Worm (Caenorhabditis elegans): Measurements from ENCODE around the gene kin-21.
A peak's percentile ranks its signal among the peaks of the same experiment; 100 is the strongest.

The kin-21 gene

ce11 chrIV:9857952-9858488 is 25.3 kb downstream of the kin-21 start, which contains the start of gene npp-1:
Gene npp-1, plus strand, starts transcription at chrIV:9858488.
- TF ChIP-seq unc-55 (GFP tag; optimal IDR thresholded peaks at IDR 0.05) = peak; percentile 62
- TF ChIP-seq peb-1 (tag; optimal IDR thresholded peaks at IDR 0.05) = no peak
- TF ChIP-seq nhr-129 (tag; optimal IDR thresholded peaks at IDR 0.05) = peak; percentile 61
- peak; percentile 70 for TF ChIP-seq C34F6.9 (tag; optimal IDR thresholded peaks at IDR 0.05)
- peak; percentile 2 for TF ChIP-seq fos-1 (tag; optimal IDR thresholded peaks at IDR 0.05)
- TF ChIP-seq gmeb-1 (tag; optimal IDR thresholded peaks at IDR 0.05) = peak; percentile 32
- no peak for TF ChIP-seq aly-2 (tag; optimal IDR thresholded peaks at IDR 0.05)
- peak; percentile 4 for TF ChIP-seq crh-2 (tag; optimal IDR thresholded peaks at IDR 0.05)

- TF ChIP-seq nhr-23 (tag; optimal IDR thresholded peaks at IDR 0.05) (no peak), F13H6.1 (tag; optimal IDR thresholded peaks at IDR 0.05) (no peak), nhr-21 (tag; optimal IDR thresholded peaks at IDR 0.05) (no peak), skn-1 (tag; optimal IDR thresholded peaks at IDR 0.05) (no peak), egl-27 (tag; optimal IDR thresholded peaks at IDR 0.05) (no peak), lin-13 (GFP tag; optimal IDR thresholded peaks at IDR 0.05) (no peak)
Observed at ce11 chrIV:9858970-9859369, 26.3 kb downstream of the kin-21 start.

ce11 chrIV:9861921-9862320 is 29.2 kb downstream of the kin-21 start, which contains the start of gene K07F5.14:
Gene K07F5.14, plus strand, starts transcription at chrIV:9862221.
- TF ChIP-seq snpc-4 (tag; optimal IDR thresholded peaks at IDR 0.05) (no peak), lin-13 (GFP tag; optimal IDR thresholded peaks at IDR 0.05) (no peak), nhr-21 (tag; optimal IDR thresholded peaks at IDR 0.05) (no peak), ceh-82 (tag; optimal IDR thresholded peaks at IDR 0.05) (no peak), fos-1 (tag; optimal IDR thresholded peaks at IDR 0.05) (no peak), lin-39 (tag; optimal IDR thresholded peaks at IDR 0.05) (no peak), nhr-129 (tag; optimal IDR thresholded peaks at IDR 0.05) (no peak), nhr-25 (tag; optimal IDR thresholded peaks at IDR 0.05) (no peak), peb-1 (tag; optimal IDR thresholded peaks at IDR 0.05) (no peak), elt-3 (tag; optimal IDR thresholded peaks at IDR 0.05) (no peak)

- TF ChIP-seq blmp-1 (tag; optimal IDR thresholded peaks at IDR 0.05; ENCODE audit: insufficient read depth) (no peak), lsy-2 (tag; optimal IDR thresholded peaks at IDR 0.05) (no peak), zag-1 (tag; optimal IDR thresholded peaks at IDR 0.05) (no peak), lin-13 (GFP tag; optimal IDR thresholded peaks at IDR 0.05) (no peak), nhr-21 (tag; optimal IDR thresholded peaks at IDR 0.05) (no peak), ztf-11 (tag; optimal IDR thresholded peaks at IDR 0.05) (no peak), unc-39 (tag; optimal IDR thresholded peaks at IDR 0.05) (no peak), R02D3.7 (tag; optimal IDR thresholded peaks at IDR 0.05) (no peak), aly-2 (tag; optimal IDR thresholded peaks at IDR 0.05) (no peak), nhr-25 (tag; optimal IDR thresholded peaks at IDR 0.05) (no peak), crh-2 (tag; optimal IDR thresholded peaks at IDR 0.05) (no peak), nhr-77 (tag; optimal IDR thresholded peaks at IDR 0.05) (no peak), nhr-129 (tag; optimal IDR thresholded peaks at IDR 0.05) (no peak)
Observed at ce11 chrIV:9863817-9864216, 31.1 kb downstream of the kin-21 start, which contains the start of gene K07F5.16. Gene K07F5.16, plus strand, starts transcription at chrIV:9864117.

- no peak for TF ChIP-seq crh-2 (tag; optimal IDR thresholded peaks at IDR 0.05)
- TF ChIP-seq R02D3.7 (tag; optimal IDR thresholded peaks at IDR 0.05) = no peak
- TF ChIP-seq lin-13 (GFP tag; optimal IDR thresholded peaks at IDR 0.05) = no peak
- no peak for TF ChIP-seq peb-1 (tag; optimal IDR thresholded peaks at IDR 0.05)
- no peak for TF ChIP-seq ceh-82 (tag; optimal IDR thresholded peaks at IDR 0.05)
- TF ChIP-seq nhr-6 (tag; optimal IDR thresholded peaks at IDR 0.05) = no peak
- no peak for TF ChIP-seq ztf-4 (tag; optimal IDR thresholded peaks at IDR 0.05)
Observed at ce11 chrIV:9864778-9865177, 32.1 kb downstream of the kin-21 start, which contains the start of the genes K07F5.15 and K07F5.22. Gene K07F5.15, plus strand, starts transcription at chrIV:9865078. Gene K07F5.22, plus strand, starts transcription at chrIV:9865078.

ce11 chrIV:9866865-9867264 is 34.2 kb downstream of the kin-21 start:
- no peak for TF ChIP-seq dmd-4 (tag; optimal IDR thresholded peaks at IDR 0.05)
- no peak for TF ChIP-seq skn-1 (tag; optimal IDR thresholded peaks at IDR 0.05)
- no peak for TF ChIP-seq F13H6.1 (tag; optimal IDR thresholded peaks at IDR 0.05)
- no peak for TF ChIP-seq sem-4 (tag; optimal IDR thresholded peaks at IDR 0.05)
- no peak for TF ChIP-seq elt-3 (tag; optimal IDR thresholded peaks at IDR 0.05)
- no peak for TF ChIP-seq ztf-11 (tag; optimal IDR thresholded peaks at IDR 0.05)
- no peak for TF ChIP-seq mab-5 (tag; optimal IDR thresholded peaks at IDR 0.05)
- no peak for TF ChIP-seq nhr-25 (tag; optimal IDR thresholded peaks at IDR 0.05)
- TF ChIP-seq gmeb-1 (tag; optimal IDR thresholded peaks at IDR 0.05) = no peak
- TF ChIP-seq ceh-16 (tag; optimal IDR thresholded peaks at IDR 0.05) = no peak
- no peak for TF ChIP-seq lin-39 (tag; optimal IDR thresholded peaks at IDR 0.05)
- TF ChIP-seq aly-2 (tag; optimal IDR thresholded peaks at IDR 0.05) = no peak
- TF ChIP-seq fos-1 (tag; optimal IDR thresholded peaks at IDR 0.05) = no peak
- TF ChIP-seq nhr-10 (tag; optimal IDR thresholded peaks at IDR 0.05) = no peak
- TF ChIP-seq ama-1 (optimal IDR thresholded peaks at IDR 0.05) = no peak
- no peak for TF ChIP-seq ceh-82 (tag; optimal IDR thresholded peaks at IDR 0.05)
- TF ChIP-seq ZK546.5 (tag; optimal IDR thresholded peaks at IDR 0.05) = no peak
- no peak for TF ChIP-seq nhr-12 (tag; optimal IDR thresholded peaks at IDR 0.05)
- TF ChIP-seq mdl-1 (tag; optimal IDR thresholded peaks at IDR 0.05) = no peak
